Worm (Caenorhabditis elegans): Measurements from ENCODE around the gene gcy-25.

DNA sequence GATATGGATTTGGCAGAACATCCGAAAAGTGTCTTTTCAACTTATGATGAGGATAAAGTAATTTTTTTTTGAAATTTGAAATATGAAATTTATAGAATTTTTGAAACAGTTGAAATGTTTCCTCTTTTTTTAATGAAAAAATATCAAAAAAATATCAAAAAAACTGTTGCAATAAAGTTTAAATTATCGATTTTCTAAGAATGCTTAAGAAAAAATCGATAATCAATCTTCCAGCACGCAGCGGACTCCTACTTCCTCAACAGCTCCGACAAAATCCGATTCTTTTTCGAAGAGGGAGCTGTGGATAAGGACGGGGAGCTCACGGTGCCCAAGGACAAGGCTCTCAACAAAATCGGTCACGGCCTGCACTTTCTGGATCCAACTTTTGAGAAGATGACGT lies 58.0 kb downstream of the gcy-25 start:
- TF ChIP-seq egl-27 (tag; optimal IDR thresholded peaks at IDR 0.05): no peak
- no peak for TF ChIP-seq snpc-4 (tag; optimal IDR thresholded peaks at IDR 0.05)
- no peak for TF ChIP-seq lin-39 (tag; optimal IDR thresholded peaks at IDR 0.05)
- no peak for TF ChIP-seq dpl-1 (GFP tag; optimal IDR thresholded peaks at IDR 0.05)
